Fruit fly (Drosophila melanogaster): ENCODE measurements around the gene Inx2.

The Inx2 gene

dm6 chrX:7011063-7011743 lies 12.7 kb downstream of the Inx2 start, which contains the start of the genes cm, sloth1 and sloth2 (continued):
- peak; percentile 80 for TF ChIP-seq CG2202 (tag; optimal IDR thresholded peaks at IDR 0.05)
- TF ChIP-seq CG6791 (GFP tag; IDR thresholded peaks at IDR 0.05; ENCODE audit: partially characterized antibody), result peak; percentile 71
- TF ChIP-seq Deaf1 (tag; optimal IDR thresholded peaks at IDR 0.05), result peak; percentile 47
- peak; percentile 62 for TF ChIP-seq Sin3A (optimal IDR thresholded peaks at IDR 0.05)
- peak; percentile 69 for TF ChIP-seq nerfin-2 (GFP tag; IDR thresholded peaks at IDR 0.05; ENCODE audit: partially characterized antibody)
- peak; percentile 86 for TF ChIP-seq CG9215 (GFP tag; IDR thresholded peaks at IDR 0.05)
- TF ChIP-seq az2 (GFP tag; optimal IDR thresholded peaks at IDR 0.05), result peak; percentile 91
- TF ChIP-seq CG13894 (tag; optimal IDR thresholded peaks at IDR 0.05), result peak; percentile 77
- TF ChIP-seq Xbp1 (GFP tag; optimal IDR thresholded peaks at IDR 0.05), result peak; percentile 93
- peak; percentile 74 for TF ChIP-seq CG16815 (GFP tag; optimal IDR thresholded peaks at IDR 0.05)
- peak; percentile 72 for TF ChIP-seq CG17912 (GFP tag; optimal IDR thresholded peaks at IDR 0.05)
- TF ChIP-seq CG11456 (GFP tag; IDR thresholded peaks at IDR 0.05), result peak; percentile 84
- peak; percentile 86 for TF ChIP-seq CG7839 (tag; optimal IDR thresholded peaks at IDR 0.05)
- TF ChIP-seq nerfin-1 (tag; optimal IDR thresholded peaks at IDR 0.05), result peak; percentile 78
- peak; percentile 93 for TF ChIP-seq bab2 (GFP tag; optimal IDR thresholded peaks at IDR 0.05)
- TF ChIP-seq H2.0 (GFP tag; IDR thresholded peaks at IDR 0.05), result peak; percentile 87
- TF ChIP-seq exex (tag; optimal IDR thresholded peaks at IDR 0.05), result peak; percentile 44
- TF ChIP-seq trem (tag; optimal IDR thresholded peaks at IDR 0.05), result peak; percentile 86
- TF ChIP-seq cato (GFP tag; optimal IDR thresholded peaks at IDR 0.05; ENCODE audit: borderline replicate concordance), result peak; percentile 74
- TF ChIP-seq hth (optimal IDR thresholded peaks at IDR 0.05), result no peak
- TF ChIP-seq pfk (GFP tag; optimal IDR thresholded peaks at IDR 0.05), result peak; percentile 85
- TF ChIP-seq CG6175 (GFP tag; IDR thresholded peaks at IDR 0.05), result no peak; the same call in 2 of the 3 replicates
- no peak for TF ChIP-seq tll (GFP tag; optimal IDR thresholded peaks at IDR 0.05)
- peak; percentile 91 for TF ChIP-seq unc-4 (GFP tag; IDR thresholded peaks at IDR 0.05; ENCODE audit: partially characterized antibody)
- TF ChIP-seq CG11560 (tag; IDR thresholded peaks at IDR 0.05), result peak; percentile 52; the same call in 1 of the 3 replicates
- TF ChIP-seq Jarid2 (GFP tag; optimal IDR thresholded peaks at IDR 0.05), result peak; percentile 28
- TF ChIP-seq CG30020 (tag; optimal IDR thresholded peaks at IDR 0.05), result peak; percentile 69
- TF ChIP-seq tap (tag; optimal IDR thresholded peaks at IDR 0.05), result peak; percentile 73
- peak; percentile 83 to 93 for TF ChIP-seq Hr51 (GFP tag; optimal IDR thresholded peaks at IDR 0.05)
- peak; percentile 84 for TF ChIP-seq CG4730 (GFP tag; IDR thresholded peaks at IDR 0.05)
- peak; percentile 55 for TF ChIP-seq CG9437 (GFP tag; optimal IDR thresholded peaks at IDR 0.05)
- TF ChIP-seq gem (tag; optimal IDR thresholded peaks at IDR 0.05), result peak; percentile 93
- peak; percentile 90 for TF ChIP-seq CG2129 (GFP tag; IDR thresholded peaks at IDR 0.05; ENCODE audit: partially characterized antibody)
- peak; percentile 5 for TF ChIP-seq pros (GFP tag; optimal IDR thresholded peaks at IDR 0.05)
- peak; percentile 81 for TF ChIP-seq stc (GFP tag; IDR thresholded peaks at IDR 0.05)
- TF ChIP-seq CG6765 (GFP tag; optimal IDR thresholded peaks at IDR 0.05), result peak; percentile 50
- TF ChIP-seq GATAe (GFP tag; conservative IDR thresholded peaks at IDR 0.05), result no peak
- no peak; the same call in 1 of the 2 replicates for TF ChIP-seq crol (GFP tag; IDR thresholded peaks at IDR 0.05)
- TF ChIP-seq CG12744 (GFP tag; optimal IDR thresholded peaks at IDR 0.05), result peak; percentile 79
- TF ChIP-seq nom (GFP tag; optimal IDR thresholded peaks at IDR 0.05), result peak; percentile 62
- TF ChIP-seq CG9727 (GFP tag; optimal IDR thresholded peaks at IDR 0.05), result peak; percentile 81
- TF ChIP-seq Lim3 (GFP tag; IDR thresholded peaks at IDR 0.05), result no peak; the same call in 1 of the 2 replicates
- TF ChIP-seq CG2678 (tag; optimal IDR thresholded peaks at IDR 0.05), result peak; percentile 85
- peak; percentile 20 for TF ChIP-seq kah (GFP tag; optimal IDR thresholded peaks at IDR 0.05)
- TF ChIP-seq CG6854 (GFP tag; optimal IDR thresholded peaks at IDR 0.05), result peak; percentile 14
- TF ChIP-seq zen2 (GFP tag; IDR thresholded peaks at IDR 0.05; ENCODE audit: partially characterized antibody), result peak; percentile 74; the same call in 1 of the 3 replicates
- peak; percentile 84 for TF ChIP-seq CG13775 (GFP tag; optimal IDR thresholded peaks at IDR 0.05)
- peak; percentile 88 for TF ChIP-seq dysf (GFP tag; IDR thresholded peaks at IDR 0.05)
